Fruit fly (Drosophila melanogaster): ENCODE measurements around the gene Vsx2.

- no peak for TF ChIP-seq CG8478 (optimal IDR thresholded peaks at IDR 0.05)
- TF ChIP-seq psq (optimal IDR thresholded peaks at IDR 0.05): no peak
These were observed 43.0 kb upstream of the Vsx2 start for dm6 chrX:5603009-5603408.

Data from whole organism.